Fruit fly (Drosophila melanogaster) whole organism, embryonic: ENCODE measurements around the gene NELF-B.

Experiments
- ATbp ChIP-seq: fragments of 200-800 bp; sonication (Bioruptor generic); optimal IDR thresholded peaks from 2 replicates; lab custom pipeline; 2017; ENCODE audit warnings: missing biosample characterization, mild to moderate bottlenecking, missing genetic modification characterization, missing genetic modification reagents
- Ada2b ChIP-seq: fragments of 200-800 bp; sonication (Bioruptor generic); IDR thresholded peaks from 2 replicates; pipeline ENCODE4 v1.3.6; 2022; ENCODE audit warnings: missing biosample characterization, missing genetic modification characterization
- Atf3 ChIP-seq: fragments of 200-800 bp; sonication (Bioruptor generic); optimal IDR thresholded peaks from 3 replicates; lab custom pipeline; 2016; ENCODE audit warnings: missing biosample characterization, missing genetic modification characterization
- Atf6 ChIP-seq: fragments of 200-800 bp; sonication (Bioruptor generic); IDR thresholded peaks from 2 replicates; pipeline ENCODE4 v1.3.6; 2022; ENCODE audit warnings: missing biosample characterization, missing genetic modification characterization
- BtbVII ChIP-seq: fragments of 200-800 bp; sonication (Bioruptor generic); optimal IDR thresholded peaks from 3 replicates; lab custom pipeline; 2017; ENCODE audit warnings: missing biosample characterization, mild to moderate bottlenecking, missing genetic modification characterization
- CG1024 ChIP-seq: fragments of 200-800 bp; sonication (Bioruptor generic); IDR thresholded peaks from 2 replicates; pipeline ENCODE4 v1.3.6; 2022; ENCODE audit warnings: missing biosample characterization, missing genetic modification characterization
- CG10979 ChIP-seq: fragments of 200-800 bp; sonication (Bioruptor generic); optimal IDR thresholded peaks from 2 replicates; lab custom pipeline; 2018; ENCODE audit warnings: missing biosample characterization, mild to moderate bottlenecking, missing genetic modification characterization, moderate library complexity
- CG11085 ChIP-seq: fragments of 200-800 bp; sonication (Bioruptor generic); IDR thresholded peaks from 2 replicates; pipeline ENCODE4 v1.3.6; 2022; ENCODE audit warnings: missing biosample characterization, missing genetic modification characterization
- CG11093 ChIP-seq: fragments of 200-800 bp; sonication (Bioruptor generic); IDR thresholded peaks from 3 replicates; pipeline ENCODE4 v1.3.6; 2022; ENCODE audit warnings: missing biosample characterization, missing genetic modification characterization
- CG12155 ChIP-seq: fragments of 200-800 bp; sonication (Bioruptor generic); optimal IDR thresholded peaks from 3 replicates; lab custom pipeline; 2016; ENCODE audit warnings: missing biosample characterization, missing genetic modification characterization
- CG13123 ChIP-seq: fragments of 200-800 bp; sonication (Bioruptor generic); optimal IDR thresholded peaks from 2 replicates; lab custom pipeline; 2016; ENCODE audit warnings: missing biosample characterization, missing genetic modification characterization
- CG14710 ChIP-seq: fragments of 200-800 bp; sonication (Bioruptor generic); optimal IDR thresholded peaks from 3 replicates; lab custom pipeline; 2019; ENCODE audit warnings: missing biosample characterization, mild to moderate bottlenecking, missing genetic modification characterization, moderate library complexity
- CG1602 ChIP-seq: fragments of 200-800 bp; sonication (Bioruptor generic); optimal IDR thresholded peaks from 3 replicates; lab custom pipeline; 2016; ENCODE audit warnings: missing biosample characterization, missing genetic modification characterization
- CG16863 ChIP-seq: fragments of 200-800 bp; sonication (Bioruptor generic); optimal IDR thresholded peaks from 3 replicates; lab custom pipeline; 2016; ENCODE audit warnings: missing biosample characterization, missing genetic modification characterization
- CG33213 ChIP-seq: fragments of 200-800 bp; sonication (Bioruptor generic); optimal IDR thresholded peaks from 3 replicates; lab custom pipeline; 2016; ENCODE audit warnings: missing biosample characterization, missing genetic modification characterization
- CG34376 ChIP-seq: fragments of 200-800 bp; sonication (Bioruptor generic); optimal IDR thresholded peaks from 2 replicates; lab custom pipeline; 2018; ENCODE audit warnings: missing biosample characterization, mild to moderate bottlenecking, missing genetic modification characterization
- CG5245 ChIP-seq: fragments of 200-800 bp; sonication (Bioruptor generic); optimal IDR thresholded peaks from 3 replicates; lab custom pipeline; 2016; ENCODE audit warnings: missing biosample characterization, missing genetic modification characterization
- CG6765 ChIP-seq: fragments of 200-800 bp; sonication (Bioruptor generic); optimal IDR thresholded peaks from 3 replicates; lab custom pipeline; 2017; ENCODE audit warnings: missing biosample characterization, mild to moderate bottlenecking, missing genetic modification characterization
- CG6854 ChIP-seq: fragments of 200-800 bp; sonication (Bioruptor generic); optimal IDR thresholded peaks from 3 replicates; lab custom pipeline; 2017; ENCODE audit warnings: missing biosample characterization, mild to moderate bottlenecking, missing genetic modification characterization
- CG7372 ChIP-seq: fragments of 200-800 bp; sonication (Bioruptor generic); IDR thresholded peaks from 2 replicates; pipeline ENCODE4 v1.3.6; 2022; ENCODE audit warnings: missing biosample characterization, missing genetic modification characterization
- CG7745 ChIP-seq: fragments of 200-800 bp; sonication (Bioruptor generic); optimal IDR thresholded peaks from 2 replicates; lab custom pipeline; 2018; ENCODE audit warnings: missing biosample characterization, mild to moderate bottlenecking, missing genetic modification characterization, moderate library complexity
- CG7839 ChIP-seq: fragments of 200-800 bp; sonication (Bioruptor generic); optimal IDR thresholded peaks from 3 replicates; lab custom pipeline; 2018; ENCODE audit warnings: missing biosample characterization, mild to moderate bottlenecking, missing genetic modification characterization, moderate library complexity
- CG8359 ChIP-seq: fragments of 200-800 bp; sonication (Bioruptor generic); optimal IDR thresholded peaks from 2 replicates; lab custom pipeline; 2017; ENCODE audit warnings: missing biosample characterization, mild to moderate bottlenecking, missing genetic modification characterization, borderline replicate concordance
- CG8944 ChIP-seq: fragments of 200-800 bp; sonication (Bioruptor generic); optimal IDR thresholded peaks from 3 replicates; lab custom pipeline; 2016; ENCODE audit warnings: missing biosample characterization, missing genetic modification characterization
- CG9817 ChIP-seq: fragments of 200-800 bp; sonication (Bioruptor generic); optimal IDR thresholded peaks from 2 replicates; lab custom pipeline; 2018; ENCODE audit warnings: missing biosample characterization, mild to moderate bottlenecking, missing genetic modification characterization, moderate library complexity
- CoRest ChIP-seq: fragments of 200-800 bp; sonication (Bioruptor generic); optimal IDR thresholded peaks from 3 replicates; lab custom pipeline; 2018; ENCODE audit warnings: missing biosample characterization, mild to moderate bottlenecking, missing genetic modification characterization, moderate library complexity
- Deaf1 ChIP-seq: fragments of 200-800 bp; optimal IDR thresholded peaks from 3 replicates; lab custom pipeline; 2019; ENCODE audit warnings: missing biosample characterization, mild to moderate bottlenecking, missing genetic modification characterization, moderate library complexity
- Med ChIP-seq: fragments of 200-800 bp; sonication (Bioruptor generic); peaks from one replicate; lab custom pipeline; 2016; ENCODE audit warnings: missing biosample characterization, missing genetic modification characterization, mild to moderate bottlenecking, inconsistent platforms, moderate library complexity
- Neu2 ChIP-seq: fragments of 200-800 bp; sonication (Bioruptor generic); optimal IDR thresholded peaks from 3 replicates; lab custom pipeline; 2016; ENCODE audit warnings: missing biosample characterization, missing genetic modification characterization, borderline replicate concordance
- Nf-YA ChIP-seq: fragments of 200-800 bp; sonication (Bioruptor generic); IDR thresholded peaks from 2 replicates; pipeline ENCODE4 v1.3.6; 2022; ENCODE audit warnings: missing biosample characterization, missing genetic modification characterization
- Sry-δ ChIP-seq: fragments of 200-800 bp; sonication (Bioruptor generic); optimal IDR thresholded peaks from 2 replicates; lab custom pipeline; 2016; ENCODE audit warnings: missing biosample characterization, missing genetic modification characterization
- ab ChIP-seq: fragments of 200-800 bp; sonication (Bioruptor generic); optimal IDR thresholded peaks from 2 replicates; lab custom pipeline; 2016; ENCODE audit warnings: missing biosample characterization, missing genetic modification characterization
- abd-A ChIP-seq: fragments of 200-800 bp; sonication (Bioruptor generic); optimal IDR thresholded peaks from 3 replicates; lab custom pipeline; 2019; ENCODE audit warnings: missing biosample characterization, mild to moderate bottlenecking, missing genetic modification characterization, moderate library complexity
- az2 ChIP-seq: fragments of 200-800 bp; sonication (Bioruptor generic); optimal IDR thresholded peaks from 3 replicates; lab custom pipeline; 2016; ENCODE audit warnings: missing biosample characterization, missing genetic modification characterization
- crp ChIP-seq, 2 experiments: fragments of 200-800 bp; sonication (Bioruptor generic); optimal IDR thresholded peaks; 2 replicates in 1 of 2; 3 replicates in 1 of 2; lab custom pipeline; 2017; ENCODE audit warnings: missing biosample characterization in 2 of 2, missing genetic modification characterization in 2 of 2, mild to moderate bottlenecking in 1 of 2, moderate library complexity in 1 of 2
- dan ChIP-seq: fragments of 200-800 bp; sonication (Bioruptor generic); IDR thresholded peaks from 2 replicates; pipeline ENCODE4 v1.3.6; 2022; ENCODE audit warnings: missing biosample characterization, missing genetic modification characterization
- en ChIP-seq: fragments of 200-800 bp; sonication (Bioruptor generic); optimal IDR thresholded peaks from 2 replicates; lab custom pipeline; 2016; ENCODE audit warnings: missing biosample characterization, missing genetic modification characterization
- fd102C ChIP-seq: fragments of 200-800 bp; sonication (Bioruptor generic); optimal IDR thresholded peaks from 2 replicates; lab custom pipeline; 2018; ENCODE audit warnings: missing biosample characterization, mild to moderate bottlenecking, missing genetic modification characterization, moderate library complexity
- gcm2 ChIP-seq: fragments of 200-800 bp; sonication (Bioruptor generic); optimal IDR thresholded peaks from 2 replicates; lab custom pipeline; 2016; ENCODE audit warnings: missing biosample characterization, missing genetic modification characterization
- gro ChIP-seq: fragments of 200-800 bp; sonication (Bioruptor generic); optimal IDR thresholded peaks from 2 replicates; lab custom pipeline; 2016; ENCODE audit warnings: missing biosample characterization, missing genetic modification characterization
- her ChIP-seq: fragments of 200-800 bp; sonication (Bioruptor generic); optimal IDR thresholded peaks from 2 replicates; lab custom pipeline; 2016; ENCODE audit warnings: missing biosample characterization, missing genetic modification characterization
- klu ChIP-seq: fragments of 200-800 bp; sonication (Bioruptor generic); IDR thresholded peaks from 2 replicates; pipeline ENCODE4 v1.3.6; 2022; ENCODE audit warnings: missing biosample characterization, missing genetic modification characterization
- lov ChIP-seq, 2 experiments: fragments of 200-800 bp in 1 of 2; fragments of >200 bp in 1 of 2; sonication (Bioruptor generic) in 1 of 2; IDR thresholded peaks in 1 of 2; optimal IDR thresholded peaks in 1 of 2; 2 replicates in 1 of 2; 3 replicates in 1 of 2; pipeline versions ENCODE4 v1.3.6 to Lab custom; 2017 to 2022; ENCODE audit warnings: missing biosample characterization in 1 of 2, missing genetic modification characterization in 1 of 2
- oc ChIP-seq: fragments of 200-800 bp; sonication (Bioruptor generic); optimal IDR thresholded peaks from 2 replicates; lab custom pipeline; 2018; ENCODE audit warnings: missing biosample characterization, mild to moderate bottlenecking, missing genetic modification characterization, moderate library complexity
- peb ChIP-seq: fragments of 200-800 bp; sonication (Bioruptor generic); IDR thresholded peaks from 2 replicates; pipeline ENCODE4 v1.3.6; 2022; ENCODE audit warnings: missing biosample characterization, missing genetic modification characterization
- pfk ChIP-seq: fragments of 200-800 bp; sonication (Bioruptor generic); optimal IDR thresholded peaks from 2 replicates; lab custom pipeline; 2018; ENCODE audit warnings: missing biosample characterization, mild to moderate bottlenecking, missing genetic modification characterization, moderate library complexity
- pho ChIP-seq: fragments of 200-800 bp; sonication (Bioruptor generic); optimal IDR thresholded peaks from 2 replicates; lab custom pipeline; 2016; ENCODE audit warnings: missing biosample characterization, missing genetic modification characterization
- ranshi ChIP-seq: fragments of 200-800 bp; sonication (Bioruptor generic); IDR thresholded peaks from 2 replicates; pipeline ENCODE4 v1.3.6; 2022; ENCODE audit warnings: missing biosample characterization, missing genetic modification characterization
- shn ChIP-seq: fragments of 200-800 bp; sonication (Bioruptor generic); optimal IDR thresholded peaks from 3 replicates; lab custom pipeline; 2016; ENCODE audit warnings: missing biosample characterization, missing genetic modification characterization
- ttk ChIP-seq: fragments of 200-800 bp; sonication (Bioruptor generic); IDR thresholded peaks from 2 replicates; pipeline ENCODE4 v2.1.2; 2022; ENCODE audit warnings: missing biosample characterization, missing genetic modification characterization

NELF-B gene

DNA sequence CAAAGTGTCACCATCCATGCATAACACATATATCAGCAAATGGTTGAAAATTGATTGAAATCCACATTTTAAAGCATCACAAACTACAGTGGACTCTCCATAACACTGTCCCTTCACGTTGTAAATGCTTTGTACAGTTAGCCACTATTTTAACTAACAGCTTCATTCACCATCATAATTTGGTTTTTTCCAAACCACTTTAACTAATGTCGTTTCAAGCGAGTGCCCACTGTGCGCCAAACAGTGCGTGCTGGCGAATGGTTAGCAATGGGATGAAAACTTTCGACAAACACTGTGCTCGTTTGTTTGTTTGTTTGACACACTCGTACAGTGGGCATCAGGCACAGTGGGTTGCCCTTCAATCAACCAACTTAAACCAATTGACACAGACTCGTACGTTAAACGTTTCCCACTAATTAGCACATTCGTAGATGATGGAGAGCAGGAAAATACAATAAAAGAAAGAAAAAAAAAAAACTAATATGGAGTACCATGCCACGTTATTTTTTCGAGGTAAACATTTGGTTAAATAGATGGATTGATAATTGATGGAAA is 27.8 kb downstream of the NELF-B start (continued):
- TF ChIP-seq CG14710 (tag; lab: Kevin White, UChicago) (peak; percentile 67), Sry-δ (GFP tag; lab: Kevin White, UChicago) (peak; percentile 67), en (GFP tag; lab: Kevin White, UChicago) (peak; percentile 61), CG16863 (peak; percentile 90), Atf3 (GFP tag; lab: Kevin White, UChicago) (peak; percentile 83), ranshi (GFP tag; lab: Robert Waterston, UW) (peak; percentile 95), dan (GFP tag; lab: Robert Waterston, UW) (peak; percentile 69), az2 (GFP tag; lab: Kevin White, UChicago) (peak; percentile 93), CG12155 (peak; percentile 92), CG7745 (tag; lab: Kevin White, UChicago) (no peak), shn (GFP tag; lab: Kevin White, UChicago) (peak; percentile 90), CG34376 (GFP tag; lab: Kevin White, UChicago) (peak; percentile 78), Atf6 (GFP tag; lab: Robert Waterston, UW) (peak; percentile 92), Med (GFP tag; lab: Kevin White, UChicago) (peak; percentile 99), lov (optimal IDR thresholded peaks at IDR 0.05; lab: Kevin White, UChicago) (no peak), lov (GFP tag; IDR thresholded peaks at IDR 0.05; lab: Robert Waterston, UW) (peak; percentile 93; the same call in 2 of the 3 replicates), CG5245 (peak; percentile 87), CG1602 (GFP tag; lab: Kevin White, UChicago) (peak; percentile 84), oc (peak; percentile 86), klu (GFP tag; lab: Robert Waterston, UW) (peak; percentile 87), Deaf1 (tag; lab: Kevin White, UChicago) (peak; percentile 59), CG11085 (GFP tag; lab: Robert Waterston, UW) (peak; percentile 92), CG6854 (GFP tag; lab: Kevin White, UChicago) (peak; percentile 82), CG7372 (GFP tag; lab: Robert Waterston, UW) (peak; percentile 93), ab (GFP tag; lab: Kevin White, UChicago) (peak; percentile 94), gro (peak; percentile 71), BtbVII (GFP tag; lab: Kevin White, UChicago) (peak; percentile 87), pfk (GFP tag; lab: Kevin White, UChicago) (peak; percentile 7), Neu2 (GFP tag; lab: Kevin White, UChicago) (peak; percentile 44), CG6765 (GFP tag; lab: Kevin White, UChicago) (peak; percentile 56), ttk (GFP tag; lab: Robert Waterston, UW) (peak; percentile 95), CG10979 (peak; percentile 84), CG7839 (tag; lab: Kevin White, UChicago) (peak; percentile 95), fd102C (GFP tag; lab: Kevin White, UChicago) (no peak), Ada2b (peak; percentile 96), pho (GFP tag; lab: Kevin White, UChicago) (peak; percentile 92), CG11093 (GFP tag; lab: Robert Waterston, UW) (peak; percentile 92), CG13123 (GFP tag; lab: Kevin White, UChicago) (peak; percentile 79), ATbp (GFP tag; lab: Kevin White, UChicago) (peak; percentile 89), CG1024 (GFP tag; lab: Robert Waterston, UW) (peak; percentile 91), CG8944 (GFP tag; lab: Kevin White, UChicago) (peak; percentile 94), CG9817 (peak; percentile 96), Nf-YA (GFP tag; lab: Robert Waterston, UW) (peak; percentile 84), CG8359 (GFP tag; lab: Kevin White, UChicago) (peak; percentile 39), CG33213 (GFP tag; lab: Kevin White, UChicago) (peak; percentile 70), crp (GFP tag; optimal IDR thresholded peaks at IDR 0.05; lab: Kevin White, UChicago) (peak in 1 of 2 experiments; percentile 49), abd-A (peak; percentile 36), gcm2 (GFP tag; lab: Kevin White, UChicago) (peak; percentile 82), CoRest (tag; lab: Kevin White, UChicago) (peak; percentile 92), peb (GFP tag; lab: Robert Waterston, UW) (peak; percentile 91), her (GFP tag; lab: Kevin White, UChicago) (peak; percentile 94)
